Fruit fly (Drosophila melanogaster) whole organism, embryonic: Measurements from ENCODE around the gene alphaCOP.
A peak's percentile ranks its signal among the peaks of the same experiment; 100 is the strongest.

Experiments
- Bdp1 ChIP-seq: fragments of 200-800 bp; sonication (Bioruptor generic); optimal IDR thresholded peaks from 3 replicates; lab custom pipeline; 2016; ENCODE audit warnings: missing biosample characterization, missing genetic modification characterization
- CG1024 ChIP-seq: fragments of 200-800 bp; sonication (Bioruptor generic); IDR thresholded peaks from 2 replicates; pipeline ENCODE4 v1.3.6; 2022; ENCODE audit warnings: missing biosample characterization, missing genetic modification characterization
- CG10543 ChIP-seq: fragments of 200-800 bp; sonication (Bioruptor generic); optimal IDR thresholded peaks from 3 replicates; lab custom pipeline; 2017; ENCODE audit warnings: missing biosample characterization, mild to moderate bottlenecking, missing genetic modification characterization, moderate library complexity
- CG11398 ChIP-seq: fragments of 200-800 bp; sonication (Bioruptor generic); optimal IDR thresholded peaks from 2 replicates; lab custom pipeline; 2016; ENCODE audit warnings: missing biosample characterization, missing genetic modification characterization
- CG12744 ChIP-seq: fragments of 200-800 bp; sonication (Bioruptor generic); optimal IDR thresholded peaks from 2 replicates; lab custom pipeline; 2016; ENCODE audit warnings: missing biosample characterization, missing genetic modification characterization
- CG1647 ChIP-seq: fragments of 200-800 bp; sonication (Bioruptor generic); optimal IDR thresholded peaks from 3 replicates; lab custom pipeline; 2016; ENCODE audit warnings: missing biosample characterization, missing genetic modification characterization
- CG17612 ChIP-seq: fragments of 200-800 bp; sonication (Bioruptor generic); IDR thresholded peaks from 2 replicates; pipeline ENCODE4 v1.3.6; 2022; ENCODE audit warnings: missing biosample characterization, missing genetic modification characterization
- CG1832 ChIP-seq: fragments of 200-800 bp; sonication (Bioruptor generic); optimal IDR thresholded peaks from 2 replicates; lab custom pipeline; 2017; ENCODE audit warnings: missing biosample characterization, mild to moderate bottlenecking, missing genetic modification characterization, inconsistent platforms
- CG18476 ChIP-seq: fragments of 200-800 bp; sonication (Bioruptor generic); optimal IDR thresholded peaks from 2 replicates; lab custom pipeline; 2016; ENCODE audit warnings: missing biosample characterization, mild to moderate bottlenecking, missing genetic modification characterization
- CG2678 ChIP-seq: fragments of 200-800 bp; sonication (Bioruptor generic); optimal IDR thresholded peaks from 3 replicates; lab custom pipeline; 2019; ENCODE audit warnings: missing biosample characterization, mild to moderate bottlenecking, missing genetic modification characterization, moderate library complexity
- CG32772 ChIP-seq: fragments of 200-800 bp; sonication (Bioruptor generic); IDR thresholded peaks from 2 replicates; pipeline ENCODE4 v1.3.6; 2022; ENCODE audit warnings: missing biosample characterization, missing genetic modification characterization
- CG33213 ChIP-seq: fragments of 200-800 bp; sonication (Bioruptor generic); optimal IDR thresholded peaks from 3 replicates; lab custom pipeline; 2016; ENCODE audit warnings: missing biosample characterization, missing genetic modification characterization
- CG5180 ChIP-seq: fragments of 200-800 bp; sonication (Bioruptor generic); optimal IDR thresholded peaks from 3 replicates; lab custom pipeline; 2017; ENCODE audit warnings: missing biosample characterization, missing genetic modification characterization, mild to moderate bottlenecking, moderate library complexity, missing genetic modification reagents
- CG8924 ChIP-seq: fragments of 200-800 bp; optimal IDR thresholded peaks from 3 replicates; lab custom pipeline; 2019; ENCODE audit warnings: missing biosample characterization, mild to moderate bottlenecking, missing genetic modification characterization, moderate library complexity
- CG9727 ChIP-seq: fragments of 200-800 bp; sonication (Bioruptor generic); optimal IDR thresholded peaks from 3 replicates; lab custom pipeline; 2017; ENCODE audit warnings: missing biosample characterization, mild to moderate bottlenecking, missing genetic modification characterization
- Dbx ChIP-seq: fragments of 200-800 bp; sonication (Bioruptor generic); IDR thresholded peaks from 3 replicates; pipeline ENCODE4 v1.3.6; 2022; ENCODE audit warnings: missing biosample characterization, missing genetic modification characterization
- Dll ChIP-seq: fragments of 200-800 bp; sonication (Bioruptor generic); IDR thresholded peaks from 4 replicates; pipeline ENCODE4 v1.3.6; 2022; ENCODE audit warnings: missing biosample characterization, missing genetic modification characterization; ENCODE audit not compliant: partially characterized antibody
- Dp ChIP-seq: fragments of 200-800 bp; sonication (Bioruptor generic); optimal IDR thresholded peaks from 2 replicates; lab custom pipeline; 2018; ENCODE audit warnings: missing biosample characterization, mild to moderate bottlenecking, missing genetic modification characterization, moderate library complexity
- E2f1 ChIP-seq: fragments of 200-800 bp; sonication (Bioruptor generic); IDR thresholded peaks from 2 replicates; pipeline ENCODE4 v1.3.6; 2022; ENCODE audit warnings: missing biosample characterization, missing genetic modification characterization
- Oaz ChIP-seq: fragments of 200-800 bp; sonication (Bioruptor generic); IDR thresholded peaks from 2 replicates; pipeline ENCODE4 v1.3.6; 2022; ENCODE audit warnings: missing biosample characterization, missing genetic modification characterization
- Sox100B ChIP-seq: fragments of 200-800 bp; sonication (Bioruptor generic); optimal IDR thresholded peaks from 3 replicates; lab custom pipeline; 2018; ENCODE audit warnings: missing biosample characterization, mild to moderate bottlenecking, missing genetic modification characterization
- Sox102F ChIP-seq: fragments of 200-800 bp; sonication (Bioruptor generic); optimal IDR thresholded peaks from 2 replicates; lab custom pipeline; 2018; ENCODE audit warnings: missing biosample characterization, mild to moderate bottlenecking, missing genetic modification characterization, moderate library complexity
- TFAM ChIP-seq: fragments of 200-800 bp; sonication (Bioruptor generic); optimal IDR thresholded peaks from 2 replicates; lab custom pipeline; 2017; ENCODE audit warnings: missing biosample characterization, missing genetic modification characterization, inconsistent platforms
- Taf1 ChIP-seq: fragments of 200-800 bp; sonication (Bioruptor generic); IDR thresholded peaks from 2 replicates; pipeline ENCODE4 v1.3.6; 2022; ENCODE audit warnings: missing biosample characterization, missing genetic modification characterization
- ato ChIP-seq: fragments of 200-800 bp; sonication (Bioruptor generic); IDR thresholded peaks from 2 replicates; pipeline ENCODE4 v1.3.6; 2022; ENCODE audit warnings: missing biosample characterization, missing genetic modification characterization; ENCODE audit not compliant: partially characterized antibody
- bowl ChIP-seq: fragments of 200-800 bp; sonication (Bioruptor generic); IDR thresholded peaks from 2 replicates; pipeline ENCODE4 v1.3.6; 2022; ENCODE audit warnings: missing biosample characterization, missing genetic modification characterization
- cato ChIP-seq: fragments of 200-800 bp; sonication (Bioruptor generic); optimal IDR thresholded peaks from 2 replicates; lab custom pipeline; 2016; ENCODE audit warnings: missing biosample characterization, missing genetic modification characterization, borderline replicate concordance
- caup ChIP-seq: fragments of 200-800 bp; sonication (Bioruptor generic); optimal IDR thresholded peaks from 3 replicates; lab custom pipeline; 2017; ENCODE audit warnings: missing biosample characterization, mild to moderate bottlenecking, missing genetic modification characterization, moderate library complexity; ENCODE audit not compliant: severe bottlenecking
- chm ChIP-seq: fragments of 200-800 bp; sonication (Bioruptor generic); IDR thresholded peaks from 2 replicates; pipeline ENCODE4 v1.3.6; 2022; ENCODE audit warnings: missing biosample characterization, missing genetic modification characterization
- da ChIP-seq: fragments of 200-800 bp; sonication (Bioruptor generic); optimal IDR thresholded peaks from 2 replicates; lab custom pipeline; 2016; ENCODE audit warnings: missing biosample characterization, missing genetic modification characterization
- dmrt11E ChIP-seq: fragments of 200-800 bp; sonication (Bioruptor generic); optimal IDR thresholded peaks from 3 replicates; lab custom pipeline; 2018; ENCODE audit warnings: missing biosample characterization, mild to moderate bottlenecking, missing genetic modification characterization, moderate library complexity
- emc ChIP-seq: fragments of 200-800 bp; sonication (Bioruptor generic); optimal IDR thresholded peaks from 2 replicates; lab custom pipeline; 2016; ENCODE audit warnings: missing biosample characterization, missing genetic modification characterization
- gem ChIP-seq: fragments of 200-800 bp; sonication (Bioruptor generic); optimal IDR thresholded peaks from 2 replicates; lab custom pipeline; 2019; ENCODE audit warnings: missing biosample characterization, mild to moderate bottlenecking, missing genetic modification characterization, moderate library complexity
- her ChIP-seq: fragments of 200-800 bp; sonication (Bioruptor generic); optimal IDR thresholded peaks from 2 replicates; lab custom pipeline; 2016; ENCODE audit warnings: missing biosample characterization, missing genetic modification characterization
- lab ChIP-seq: fragments of 200-800 bp; sonication (Bioruptor generic); optimal IDR thresholded peaks from 3 replicates; lab custom pipeline; 2017; ENCODE audit warnings: missing biosample characterization, missing genetic modification characterization, mild to moderate bottlenecking, moderate library complexity, missing genetic modification reagents
- lilli ChIP-seq: fragments of 200-800 bp; sonication (Bioruptor generic); optimal IDR thresholded peaks from 3 replicates; lab custom pipeline; 2016; ENCODE audit warnings: missing biosample characterization, missing genetic modification characterization
- nom ChIP-seq: fragments of 200-800 bp; sonication (Bioruptor generic); optimal IDR thresholded peaks from 2 replicates; lab custom pipeline; 2017; ENCODE audit warnings: missing biosample characterization, missing genetic modification characterization, mild to moderate bottlenecking, moderate library complexity, missing genetic modification reagents
- pan ChIP-seq, 4 experiments: fragments of >200 bp in 3 of 4; fragments of 200-800 bp in 1 of 4; sonication (Bioruptor generic) in 1 of 4; optimal IDR thresholded peaks in 3 of 4; IDR thresholded peaks in 1 of 4; 2 replicates each; pipeline versions ENCODE4 v1.3.6 to Lab custom; 2017 to 2022; ENCODE audit warnings: missing biosample characterization in 2 of 4, missing genetic modification characterization in 2 of 4, mixed read lengths in 1 of 4
- psq ChIP-seq: fragments of 200-800 bp; sonication (Bioruptor generic); optimal IDR thresholded peaks from 2 replicates; lab custom pipeline; 2017; ENCODE audit warnings: missing biosample characterization, missing genetic modification characterization
- salm ChIP-seq: fragments of 200-800 bp; sonication (Bioruptor generic); optimal IDR thresholded peaks from 2 replicates; lab custom pipeline; 2018; ENCODE audit warnings: missing biosample characterization, mild to moderate bottlenecking, missing genetic modification characterization
- sens-2 ChIP-seq: fragments of 200-800 bp; sonication (Bioruptor generic); IDR thresholded peaks from 2 replicates; pipeline ENCODE4 v1.3.6; 2022; ENCODE audit warnings: missing biosample characterization, missing genetic modification characterization
- slp2 ChIP-seq: fragments of 200-800 bp; sonication (Bioruptor generic); optimal IDR thresholded peaks from 2 replicates; lab custom pipeline; 2016; ENCODE audit warnings: missing biosample characterization, missing genetic modification characterization
- sna ChIP-seq: fragments of 200-800 bp; sonication (Bioruptor generic); IDR thresholded peaks from 2 replicates; pipeline ENCODE4 v1.3.6; 2022; ENCODE audit warnings: missing biosample characterization, missing genetic modification characterization; ENCODE audit not compliant: partially characterized antibody
- so ChIP-seq: fragments of 200-800 bp; sonication (Bioruptor generic); IDR thresholded peaks from 3 replicates; pipeline ENCODE4 v1.3.6; 2022; ENCODE audit warnings: missing biosample characterization, missing genetic modification characterization
- ssp ChIP-seq: fragments of 200-800 bp; sonication (Bioruptor generic); IDR thresholded peaks from 2 replicates; pipeline ENCODE4 v1.3.6; 2022; ENCODE audit warnings: missing biosample characterization, missing genetic modification characterization
- tgo ChIP-seq: fragments of 200-800 bp; sonication (Bioruptor generic); IDR thresholded peaks from 3 replicates; pipeline ENCODE4 v1.3.6; 2022; ENCODE audit warnings: missing biosample characterization, missing genetic modification characterization
- tio ChIP-seq: fragments of 200-800 bp; sonication (Bioruptor generic); optimal IDR thresholded peaks from 2 replicates; lab custom pipeline; 2017; ENCODE audit warnings: missing biosample characterization, missing genetic modification characterization, inconsistent platforms
- vnd ChIP-seq: fragments of 200-800 bp; sonication (Bioruptor generic); IDR thresholded peaks from 3 replicates; pipeline ENCODE4 v1.3.6; 2022; ENCODE audit warnings: missing biosample characterization, missing genetic modification characterization; ENCODE audit not compliant: partially characterized antibody
- wek ChIP-seq: fragments of 200-800 bp; sonication (Bioruptor generic); optimal IDR thresholded peaks from 3 replicates; lab custom pipeline; 2018; ENCODE audit warnings: missing biosample characterization, mild to moderate bottlenecking, missing genetic modification characterization, moderate library complexity

The alphaCOP gene

DNA sequence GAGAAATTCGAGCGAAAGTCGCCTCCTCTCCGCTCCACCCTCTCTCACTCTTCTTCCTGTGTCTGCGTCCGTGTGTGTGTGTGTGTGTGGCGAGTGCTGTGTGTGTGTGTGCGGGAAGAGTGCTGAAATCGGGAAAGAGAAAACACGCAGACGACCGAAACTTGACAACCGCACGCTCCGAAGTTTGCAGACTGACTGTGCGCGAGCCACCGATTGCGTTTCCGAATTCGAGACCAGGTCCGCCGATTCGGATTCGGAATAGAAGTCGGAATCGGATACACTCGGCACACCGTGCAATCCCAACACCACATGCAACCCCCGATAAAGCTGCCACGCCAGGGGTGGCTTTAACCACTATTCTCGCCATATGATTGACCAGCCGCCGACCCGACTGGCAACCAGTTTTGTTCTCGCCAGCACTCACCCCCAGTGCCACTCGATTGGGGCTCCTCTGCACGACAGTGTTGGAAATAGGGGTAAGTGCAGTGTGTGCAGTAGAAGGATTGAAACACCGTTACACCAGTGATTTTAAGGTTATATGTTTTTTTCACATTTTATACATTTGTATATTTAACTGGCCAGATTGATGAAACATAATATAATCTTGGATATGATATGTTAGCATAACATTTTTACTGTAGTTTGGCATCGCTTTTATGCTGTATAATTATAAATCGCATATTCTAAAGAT is 16.7 kb downstream of the alphaCOP start, which contains the start of gene CG13928 (continued):
- TF ChIP-seq Dbx (GFP tag; lab: Robert Waterston, UW) (peak; percentile 42; the same call in 1 of the 3 replicates), CG8924 (tag; lab: Kevin White, UChicago) (no peak), Dll (GFP tag; lab: Robert Waterston, UW) (no peak), ssp (GFP tag; lab: Robert Waterston, UW) (no peak), pan (optimal IDR thresholded peaks at IDR 0.05; lab: Kevin White, UChicago) (no peak), pan (GFP tag; optimal IDR thresholded peaks at IDR 0.05 in 1 of 2, IDR thresholded peaks at IDR 0.05 in 1 of 2) (no peak), E2f1 (no peak), CG1024 (GFP tag; lab: Robert Waterston, UW) (0 out of 2 replicates have a peak, but pooled peaks have one; percentile 20), sna (GFP tag; lab: Robert Waterston, UW) (0 out of 2 replicates have a peak, but pooled peaks have one; percentile 18), CG18476 (no peak), nom (GFP tag; lab: Kevin White, UChicago) (peak; percentile 23), emc (GFP tag; lab: Kevin White, UChicago) (no peak), tgo (GFP tag; lab: Robert Waterston, UW) (no peak), her (GFP tag; lab: Kevin White, UChicago) (no peak), gem (tag; lab: Kevin White, UChicago) (no peak), CG17612 (GFP tag; lab: Robert Waterston, UW) (no peak), so (GFP tag; lab: Robert Waterston, UW) (0 out of 3 replicates have a peak, but pooled peaks have one; percentile 30), CG5180 (GFP tag; lab: Kevin White, UChicago) (no peak), CG12744 (GFP tag; lab: Kevin White, UChicago) (no peak), CG1647 (GFP tag; lab: Kevin White, UChicago) (no peak), cato (GFP tag; lab: Kevin White, UChicago) (no peak), da (GFP tag; lab: Kevin White, UChicago) (no peak), psq (GFP tag; lab: Kevin White, UChicago) (no peak), wek (GFP tag; lab: Kevin White, UChicago) (no peak), ato (GFP tag; lab: Robert Waterston, UW) (no peak), slp2 (GFP tag; lab: Kevin White, UChicago) (no peak), Oaz (GFP tag; lab: Robert Waterston, UW) (no peak), bowl (GFP tag; lab: Robert Waterston, UW) (no peak), Taf1 (GFP tag; lab: Robert Waterston, UW) (no peak), Dp (GFP tag; lab: Kevin White, UChicago) (no peak), tio (no peak), CG2678 (tag; lab: Kevin White, UChicago) (no peak), TFAM (GFP tag; lab: Kevin White, UChicago) (no peak), Bdp1 (GFP tag; lab: Kevin White, UChicago) (no peak), Sox102F (no peak), CG1832 (GFP tag; lab: Kevin White, UChicago) (no peak), sens-2 (GFP tag; lab: Robert Waterston, UW) (no peak), CG9727 (no peak), vnd (GFP tag; lab: Robert Waterston, UW) (0 out of 3 replicates have a peak, but pooled peaks have one; percentile 12), salm (tag; lab: Kevin White, UChicago) (no peak), CG10543 (GFP tag; lab: Kevin White, UChicago) (peak; percentile 19), CG32772 (GFP tag; lab: Robert Waterston, UW) (no peak), Sox100B (GFP tag; lab: Kevin White, UChicago) (no peak), lilli (GFP tag; lab: Kevin White, UChicago) (no peak), lab (GFP tag; lab: Kevin White, UChicago) (peak; percentile 9), CG11398 (GFP tag; lab: Kevin White, UChicago) (no peak), chm (GFP tag; lab: Robert Waterston, UW) (no peak), caup (GFP tag; lab: Kevin White, UChicago) (no peak), CG33213 (GFP tag; lab: Kevin White, UChicago) (no peak), dmrt11E (tag; lab: Kevin White, UChicago) (no peak)
